Fruit fly (Drosophila melanogaster) whole organism, embryonic: ENCODE results near the gene Cby.
A peak's percentile ranks its signal among the peaks of the same experiment; 100 is the strongest.

Experiments used
- ATbp ChIP-seq: fragments of 200-800 bp; sonication (Bioruptor generic); optimal IDR thresholded peaks from 2 replicates; lab custom pipeline; 2017; ENCODE audit warnings: missing biosample characterization, mild to moderate bottlenecking, missing genetic modification characterization, missing genetic modification reagents
- Abd-B ChIP-seq: fragments of 200-800 bp; sonication (Bioruptor generic); optimal IDR thresholded peaks from 2 replicates; lab custom pipeline; 2018; ENCODE audit warnings: missing biosample characterization, mild to moderate bottlenecking, missing genetic modification characterization, moderate library complexity
- Aef1 ChIP-seq: fragments of 200-800 bp; sonication (Bioruptor generic); IDR thresholded peaks from 3 replicates; pipeline ENCODE4 v1.3.6; 2022; ENCODE audit warnings: missing biosample characterization, missing genetic modification characterization
- CG11085 ChIP-seq: fragments of 200-800 bp; sonication (Bioruptor generic); IDR thresholded peaks from 2 replicates; pipeline ENCODE4 v1.3.6; 2022; ENCODE audit warnings: missing biosample characterization, missing genetic modification characterization
- CG12391 ChIP-seq: fragments of 200-800 bp; sonication (Bioruptor generic); optimal IDR thresholded peaks from 3 replicates; lab custom pipeline; 2018; ENCODE audit warnings: missing biosample characterization, mild to moderate bottlenecking, missing genetic modification characterization, moderate library complexity
- CG12769 ChIP-seq: fragments of 200-800 bp; sonication (Bioruptor generic); optimal IDR thresholded peaks from 2 replicates; lab custom pipeline; 2019; ENCODE audit warnings: missing biosample characterization, mild to moderate bottlenecking, missing genetic modification characterization, moderate library complexity
- CG13296 ChIP-seq: fragments of 200-800 bp; sonication (Bioruptor generic); optimal IDR thresholded peaks from 3 replicates; lab custom pipeline; 2018; ENCODE audit warnings: missing biosample characterization, mild to moderate bottlenecking, missing genetic modification characterization
- CG17328 ChIP-seq: fragments of 200-800 bp; sonication (Bioruptor generic); IDR thresholded peaks from 2 replicates; pipeline ENCODE4 v1.3.6; 2022; ENCODE audit warnings: missing biosample characterization, missing genetic modification characterization
- CG31365 ChIP-seq: fragments of 200-800 bp; sonication (Bioruptor generic); optimal IDR thresholded peaks from 2 replicates; lab custom pipeline; 2018; ENCODE audit warnings: missing biosample characterization, mild to moderate bottlenecking, missing genetic modification characterization
- CG32772 ChIP-seq: fragments of 200-800 bp; sonication (Bioruptor generic); IDR thresholded peaks from 2 replicates; pipeline ENCODE4 v1.3.6; 2022; ENCODE audit warnings: missing biosample characterization, missing genetic modification characterization
- CG34376 ChIP-seq: fragments of 200-800 bp; sonication (Bioruptor generic); optimal IDR thresholded peaks from 2 replicates; lab custom pipeline; 2018; ENCODE audit warnings: missing biosample characterization, mild to moderate bottlenecking, missing genetic modification characterization
- CG3995 ChIP-seq: fragments of 200-800 bp; sonication (Bioruptor generic); optimal IDR thresholded peaks from 3 replicates; lab custom pipeline; 2016; ENCODE audit warnings: missing biosample characterization, missing genetic modification characterization
- CG6791 ChIP-seq: fragments of 200-800 bp; sonication (Bioruptor generic); IDR thresholded peaks from 3 replicates; pipeline ENCODE4 v1.3.6; 2022; ENCODE audit warnings: missing biosample characterization, missing genetic modification characterization; ENCODE audit not compliant: partially characterized antibody
- CG7963 ChIP-seq: fragments of 200-800 bp; sonication (Bioruptor generic); IDR thresholded peaks from 3 replicates; pipeline ENCODE4 v1.3.6; 2022; ENCODE audit warnings: missing biosample characterization, missing genetic modification characterization; ENCODE audit not compliant: partially characterized antibody
- CG8290 ChIP-seq, 3 experiments: fragments of 200-800 bp; sonication (Bioruptor generic); optimal IDR thresholded peaks; 2 replicates each; lab custom pipeline; 2016 to 2019; ENCODE audit warnings: missing biosample characterization in 3 of 3, missing genetic modification characterization in 3 of 3, mild to moderate bottlenecking in 2 of 3, moderate library complexity in 1 of 3
- CG9876 ChIP-seq: fragments of 200-800 bp; sonication (Bioruptor generic); optimal IDR thresholded peaks from 2 replicates; lab custom pipeline; 2016; ENCODE audit warnings: missing biosample characterization, missing genetic modification characterization
- CHES-1-like ChIP-seq: fragments of 200-800 bp; sonication (Bioruptor generic); optimal IDR thresholded peaks from 2 replicates; lab custom pipeline; 2016; ENCODE audit warnings: missing biosample characterization, missing genetic modification characterization
- Chrac-16 ChIP-seq: fragments of 200-800 bp; sonication (Bioruptor generic); optimal IDR thresholded peaks from 3 replicates; lab custom pipeline; 2016; ENCODE audit warnings: missing biosample characterization, missing genetic modification characterization
- Doc2 ChIP-seq: fragments of 200-800 bp; sonication (Bioruptor generic); IDR thresholded peaks from 2 replicates; pipeline ENCODE4 v1.3.6; 2022; ENCODE audit warnings: missing biosample characterization, missing genetic modification characterization
- Gug ChIP-seq: fragments of 200-800 bp; sonication (Bioruptor generic); IDR thresholded peaks from 4 replicates; pipeline ENCODE4 v1.3.6; 2022; ENCODE audit warnings: missing biosample characterization, missing genetic modification characterization
- Hsf ChIP-seq: fragments of 200-800 bp; sonication (Bioruptor generic); optimal IDR thresholded peaks from 3 replicates; lab custom pipeline; 2016; ENCODE audit warnings: missing biosample characterization, missing genetic modification characterization
- Kr ChIP-seq: fragments of 200-800 bp; sonication (Bioruptor generic); optimal IDR thresholded peaks from 2 replicates; lab custom pipeline; 2017; ENCODE audit warnings: missing biosample characterization, mild to moderate bottlenecking, missing genetic modification characterization
- MESR4 ChIP-seq: fragments of 200-800 bp; sonication (Bioruptor generic); optimal IDR thresholded peaks from 2 replicates; lab custom pipeline; 2018; ENCODE audit warnings: missing biosample characterization, mild to moderate bottlenecking, missing genetic modification characterization, moderate library complexity
- MTF-1 ChIP-seq: fragments of 200-800 bp; sonication (Bioruptor generic); optimal IDR thresholded peaks from 2 replicates; lab custom pipeline; 2018; ENCODE audit warnings: missing biosample characterization, mild to moderate bottlenecking, missing genetic modification characterization, borderline replicate concordance
- Meics ChIP-seq: fragments of 200-800 bp; sonication (Bioruptor generic); optimal IDR thresholded peaks from 2 replicates; lab custom pipeline; 2017; ENCODE audit warnings: missing biosample characterization, mild to moderate bottlenecking, missing genetic modification characterization
- NK7.1 ChIP-seq: fragments of 200-800 bp; sonication (Bioruptor generic); optimal IDR thresholded peaks from 3 replicates; lab custom pipeline; 2016; ENCODE audit warnings: missing biosample characterization, missing genetic modification characterization
- Pdp1 ChIP-seq, 2 experiments: fragments of 200-800 bp; sonication (Bioruptor generic); optimal IDR thresholded peaks; 3 replicates each; lab custom pipeline; 2016; ENCODE audit warnings: missing biosample characterization in 2 of 2, missing genetic modification characterization in 2 of 2, mild to moderate bottlenecking in 1 of 2, moderate library complexity in 1 of 2
- Poxn ChIP-seq: fragments of 200-800 bp; sonication (Bioruptor generic); IDR thresholded peaks from 2 replicates; pipeline ENCODE4 v1.3.6; 2022; ENCODE audit warnings: missing biosample characterization, missing genetic modification characterization
- Trl ChIP-seq, 3 experiments: fragments of >200 bp in 2 of 3; fragments of 200-800 bp in 1 of 3; sonication (Bioruptor generic) in 1 of 3; optimal IDR thresholded peaks; 2 replicates in 1 of 3; 3 replicates in 2 of 3; lab custom pipeline; 2016 to 2017; ENCODE audit warnings: missing biosample characterization in 1 of 3, missing genetic modification characterization in 1 of 3
- Xrp1 ChIP-seq: fragments of 200-800 bp; sonication (Bioruptor generic); IDR thresholded peaks from 2 replicates; pipeline ENCODE4 v1.3.6; 2022; ENCODE audit warnings: missing biosample characterization, missing genetic modification characterization
- crc ChIP-seq: fragments of 200-800 bp; sonication (Bioruptor generic); optimal IDR thresholded peaks from 2 replicates; lab custom pipeline; 2016; ENCODE audit warnings: missing biosample characterization, missing genetic modification characterization
- crp ChIP-seq, 2 experiments: fragments of 200-800 bp; sonication (Bioruptor generic); optimal IDR thresholded peaks; 2 replicates in 1 of 2; 3 replicates in 1 of 2; lab custom pipeline; 2017; ENCODE audit warnings: missing biosample characterization in 2 of 2, missing genetic modification characterization in 2 of 2, mild to moderate bottlenecking in 1 of 2, moderate library complexity in 1 of 2
- fd102C ChIP-seq: fragments of 200-800 bp; sonication (Bioruptor generic); optimal IDR thresholded peaks from 2 replicates; lab custom pipeline; 2018; ENCODE audit warnings: missing biosample characterization, mild to moderate bottlenecking, missing genetic modification characterization, moderate library complexity
- fd3F ChIP-seq: fragments of 200-800 bp; sonication (Bioruptor generic); optimal IDR thresholded peaks from 2 replicates; lab custom pipeline; 2018; ENCODE audit warnings: missing biosample characterization, mild to moderate bottlenecking, missing genetic modification characterization, moderate library complexity
- ham ChIP-seq: fragments of 200-800 bp; sonication (Bioruptor generic); IDR thresholded peaks from 2 replicates; pipeline ENCODE4 v1.3.6; 2022; ENCODE audit warnings: missing biosample characterization, missing genetic modification characterization
- insv ChIP-seq, 2 experiments: fragments of 200-800 bp; sonication (Bioruptor generic); optimal IDR thresholded peaks; 3 replicates each; lab custom pipeline; 2016 to 2018; ENCODE audit warnings: missing biosample characterization in 2 of 2, missing genetic modification characterization in 2 of 2
- luna ChIP-seq: fragments of 200-800 bp; sonication (Bioruptor generic); optimal IDR thresholded peaks from 2 replicates; lab custom pipeline; 2016; ENCODE audit warnings: missing biosample characterization, missing genetic modification characterization
- maf-S ChIP-seq: fragments of 200-800 bp; sonication (Bioruptor generic); optimal IDR thresholded peaks from 2 replicates; lab custom pipeline; 2016; ENCODE audit warnings: missing biosample characterization, missing genetic modification characterization
- mirr ChIP-seq: fragments of 200-800 bp; sonication (Bioruptor generic); optimal IDR thresholded peaks from 3 replicates; lab custom pipeline; 2018; ENCODE audit warnings: missing biosample characterization, mild to moderate bottlenecking, missing genetic modification characterization
- mld ChIP-seq: fragments of 200-800 bp; sonication (Bioruptor generic); IDR thresholded peaks from 3 replicates; pipeline ENCODE4 v1.3.6; 2022; ENCODE audit warnings: missing biosample characterization, missing genetic modification characterization; ENCODE audit not compliant: partially characterized antibody
- nerfin-1 ChIP-seq: fragments of 200-800 bp; sonication (Bioruptor generic); optimal IDR thresholded peaks from 3 replicates; lab custom pipeline; 2019; ENCODE audit warnings: missing biosample characterization, mild to moderate bottlenecking, missing genetic modification characterization, moderate library complexity
- nom ChIP-seq: fragments of 200-800 bp; sonication (Bioruptor generic); optimal IDR thresholded peaks from 2 replicates; lab custom pipeline; 2017; ENCODE audit warnings: missing biosample characterization, missing genetic modification characterization, mild to moderate bottlenecking, moderate library complexity, missing genetic modification reagents
- oc ChIP-seq: fragments of 200-800 bp; sonication (Bioruptor generic); optimal IDR thresholded peaks from 2 replicates; lab custom pipeline; 2018; ENCODE audit warnings: missing biosample characterization, mild to moderate bottlenecking, missing genetic modification characterization, moderate library complexity
- pb ChIP-seq: fragments of 200-800 bp; sonication (Bioruptor generic); optimal IDR thresholded peaks from 3 replicates; lab custom pipeline; 2016; ENCODE audit warnings: missing biosample characterization, missing genetic modification characterization
- sens ChIP-seq: fragments of 200-800 bp; sonication (Bioruptor generic); peaks from one replicate; lab custom pipeline; 2016; ENCODE audit warnings: missing biosample characterization, missing genetic modification characterization
- sisA ChIP-seq: fragments of 200-800 bp; sonication (Bioruptor generic); IDR thresholded peaks from 2 replicates; pipeline ENCODE4 v1.3.6; 2022; ENCODE audit warnings: missing biosample characterization, missing genetic modification characterization
- unc-4 ChIP-seq: fragments of 200-800 bp; sonication (Bioruptor generic); IDR thresholded peaks from 2 replicates; pipeline ENCODE4 v1.3.6; 2022; ENCODE audit warnings: missing biosample characterization, missing genetic modification characterization; ENCODE audit not compliant: partially characterized antibody
- vnd ChIP-seq: fragments of 200-800 bp; sonication (Bioruptor generic); IDR thresholded peaks from 3 replicates; pipeline ENCODE4 v1.3.6; 2022; ENCODE audit warnings: missing biosample characterization, missing genetic modification characterization; ENCODE audit not compliant: partially characterized antibody
- zen ChIP-seq: fragments of 200-800 bp; sonication (Bioruptor generic); optimal IDR thresholded peaks from 3 replicates; lab custom pipeline; 2018; ENCODE audit warnings: missing biosample characterization, mild to moderate bottlenecking, missing genetic modification characterization, moderate library complexity

Gene Cby

dm6 chr3R:21828040-21828526, 39.7 kb upstream of the Cby start (continued):
- no peak for TF ChIP-seq Aef1
- TF ChIP-seq crc (GFP tag; lab: Kevin White, UChicago): peak; percentile 57
- TF ChIP-seq Gug (GFP tag; lab: Robert Waterston, UW): peak; percentile 62; the same call in 3 of the 4 replicates
- no peak for TF ChIP-seq Meics (GFP tag; lab: Kevin White, UChicago)
- TF ChIP-seq nerfin-1 (tag; lab: Kevin White, UChicago): peak; percentile 76
- TF ChIP-seq NK7.1: no peak
- no peak for TF ChIP-seq vnd (GFP tag; lab: Robert Waterston, UW)
- peak; percentile 81 for TF ChIP-seq oc
- TF ChIP-seq Pdp1 (GFP tag; optimal IDR thresholded peaks at IDR 0.05; lab: Kevin White, UChicago): peak; percentile 40 to 67
- TF ChIP-seq Hsf (GFP tag; lab: Kevin White, UChicago): peak; percentile 82
- TF ChIP-seq MESR4 (GFP tag; lab: Kevin White, UChicago): no peak
- no peak for TF ChIP-seq unc-4
- TF ChIP-seq nom (GFP tag; lab: Kevin White, UChicago): no peak
- no peak for TF ChIP-seq Trl (optimal IDR thresholded peaks at IDR 0.05; lab: Kevin White, UChicago)
- TF ChIP-seq Trl (GFP tag; optimal IDR thresholded peaks at IDR 0.05; lab: Kevin White, UChicago): peak; percentile 68
- TF ChIP-seq CG3995 (GFP tag; lab: Kevin White, UChicago): no peak
- TF ChIP-seq CG12769 (tag; lab: Kevin White, UChicago): peak; percentile 40
- peak; percentile 46 for TF ChIP-seq pb (GFP tag; lab: Kevin White, UChicago)
- TF ChIP-seq insv (GFP tag; optimal IDR thresholded peaks at IDR 0.05; lab: Kevin White, UChicago): no peak
- peak; percentile 12 for TF ChIP-seq MTF-1 (GFP tag; lab: Kevin White, UChicago)
- peak; percentile 65 for TF ChIP-seq CG6791 (GFP tag; lab: Robert Waterston, UW)
- peak; percentile 47; the same call in 1 of the 3 replicates for TF ChIP-seq CG7963 (GFP tag; lab: Robert Waterston, UW)
- peak; percentile 80 for TF ChIP-seq Chrac-16 (GFP tag; lab: Kevin White, UChicago)
- TF ChIP-seq CG34376 (GFP tag; lab: Kevin White, UChicago): no peak
- TF ChIP-seq ham (GFP tag; lab: Robert Waterston, UW): no peak
- peak; percentile 54; the same call in 1 of the 3 replicates for TF ChIP-seq mld (GFP tag; lab: Robert Waterston, UW)
- peak; percentile 91 for TF ChIP-seq CG17328 (GFP tag; lab: Robert Waterston, UW)
- TF ChIP-seq CG32772 (GFP tag; lab: Robert Waterston, UW): peak; percentile 87
- TF ChIP-seq CG11085 (GFP tag; lab: Robert Waterston, UW): no peak
- TF ChIP-seq Kr (GFP tag; lab: Kevin White, UChicago): peak; percentile 87
- peak; percentile 71 for TF ChIP-seq CG9876
- peak; percentile 91 for TF ChIP-seq Xrp1 (GFP tag; lab: Robert Waterston, UW)
- peak; percentile 59 for TF ChIP-seq zen
- no peak for TF ChIP-seq maf-S (GFP tag; lab: Kevin White, UChicago)
- no peak for TF ChIP-seq fd102C (GFP tag; lab: Kevin White, UChicago)
- peak; percentile 75 for TF ChIP-seq sisA (GFP tag; lab: Robert Waterston, UW)
- no peak for TF ChIP-seq mirr
- no peak for TF ChIP-seq luna (GFP tag; lab: Kevin White, UChicago)
- TF ChIP-seq CG12391 (tag; lab: Kevin White, UChicago): peak; percentile 83
- TF ChIP-seq CHES-1-like (GFP tag; lab: Kevin White, UChicago): peak; percentile 55
- peak; percentile 97 for TF ChIP-seq sens (GFP tag; lab: Kevin White, UChicago)
- TF ChIP-seq Abd-B (GFP tag; lab: Kevin White, UChicago): peak; percentile 82
- no peak for TF ChIP-seq fd3F (GFP tag; lab: Kevin White, UChicago)
- peak; percentile 7 for TF ChIP-seq CG31365 (tag; lab: Kevin White, UChicago)
- no peak for TF ChIP-seq CG13296
- TF ChIP-seq crp (GFP tag; optimal IDR thresholded peaks at IDR 0.05; lab: Kevin White, UChicago): no peak
- no peak for TF ChIP-seq Poxn (GFP tag; lab: Robert Waterston, UW)
- no peak for TF ChIP-seq Doc2 (GFP tag; lab: Robert Waterston, UW)
- peak; percentile 8 for TF ChIP-seq CG8290 (GFP tag; optimal IDR thresholded peaks at IDR 0.05; lab: Kevin White, UChicago)
- TF ChIP-seq CG8290 (tag; optimal IDR thresholded peaks at IDR 0.05; lab: Kevin White, UChicago): peak in 1 of 2 experiments; percentile 54
- TF ChIP-seq ATbp (GFP tag; lab: Kevin White, UChicago): peak; percentile 74
